Worm (Caenorhabditis elegans) whole organism, L4/young adult: ENCODE results near the gene epac-1.
"Not testable (repeated sequence)": the region's sequence is repeated elsewhere in the genome, so short reads cannot be mapped to it uniquely, and the experiment has no call there.

Experiments used
- W03F9.2 ChIP-seq: fragments of 150-350 bp; optimal IDR thresholded peaks from 2 replicates; lab custom pipeline; 2014; ENCODE audit warnings: missing biosample characterization, missing genetic modification characterization
- him-1 ChIP-seq: sonication (generic microtip); optimal IDR thresholded peaks from 2 replicates; lab custom pipeline; 2016; ENCODE audit warnings: missing genotype, missing genetic modification reagents, missing genetic modification characterization, missing compliant biosample characterization

DNA sequence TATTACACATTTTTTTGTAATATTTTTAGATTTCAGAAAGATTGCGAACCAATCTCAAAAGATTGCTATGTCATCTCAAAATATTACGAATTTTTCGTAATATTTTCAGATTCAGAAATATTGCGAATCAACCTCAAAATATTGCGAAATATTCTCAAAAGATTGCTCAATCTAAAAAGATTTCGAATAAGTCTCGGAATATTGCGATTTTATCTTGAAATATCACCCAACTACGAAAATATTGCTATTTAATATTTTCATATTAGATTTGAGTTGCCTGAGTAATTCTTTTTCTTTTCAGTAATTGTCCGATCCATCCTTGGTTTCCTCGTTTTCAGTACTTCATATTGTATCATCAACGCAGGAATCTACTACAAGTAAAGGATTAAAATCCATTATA, 32.8 kb downstream of the epac-1 start, which contains the start of gene Y70G10A.4:
- TF ChIP-seq W03F9.2 (tag; lab: Kevin White, UChicago); him-1: not testable (repeated sequence)
